Fruit fly (Drosophila melanogaster): Measurements from ENCODE around the gene CG34448.
A peak's percentile ranks its signal among the peaks of the same experiment; 100 is the strongest.

Gene CG34448

DNA sequence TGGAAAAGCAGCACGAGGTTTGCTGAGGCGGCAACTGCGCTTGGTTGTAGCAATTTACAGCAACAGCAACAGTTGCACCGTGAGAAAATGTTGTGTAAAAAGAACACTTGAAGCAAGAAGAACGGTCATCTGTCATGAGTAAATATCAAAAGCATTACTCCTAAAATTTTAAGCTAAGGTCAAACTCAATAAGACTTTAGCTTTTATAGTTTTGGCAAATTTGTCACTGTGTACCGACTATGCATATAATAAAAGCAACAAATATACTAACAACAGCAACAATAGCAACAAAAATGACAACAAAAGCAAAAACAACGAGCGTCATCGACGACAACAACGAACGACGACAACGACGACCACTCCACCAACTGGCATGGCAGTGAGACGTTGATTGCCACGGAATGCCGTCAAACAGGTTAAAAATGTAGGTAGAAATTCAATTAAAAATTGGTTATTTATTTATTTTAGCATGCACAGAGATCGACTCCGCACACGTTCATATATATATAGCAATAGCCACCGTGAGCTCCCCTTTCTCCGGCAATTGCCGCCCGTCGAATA is 15.8 kb upstream of the CG34448 start (continued):
- TF ChIP-seq hbn (GFP tag; IDR thresholded peaks at IDR 0.05; ENCODE audit: partially characterized antibody) (no peak), vvl (GFP tag; IDR thresholded peaks at IDR 0.05) (peak; percentile 92), Antp (GFP tag; optimal IDR thresholded peaks at IDR 0.05) (peak; percentile 89), CG11456 (GFP tag; IDR thresholded peaks at IDR 0.05) (peak; percentile 80), unpg (GFP tag; optimal IDR thresholded peaks at IDR 0.05) (peak; percentile 88), run (tag; optimal IDR thresholded peaks at IDR 0.05) (peak; percentile 63), Bdp1 (GFP tag; optimal IDR thresholded peaks at IDR 0.05) (peak; percentile 52), CG6272 (GFP tag; IDR thresholded peaks at IDR 0.05) (peak; percentile 47; the same call in 1 of the 2 replicates), otp (GFP tag; IDR thresholded peaks at IDR 0.05) (peak; percentile 85), Dfd (GFP tag; optimal IDR thresholded peaks at IDR 0.05) (no peak), HHEX (GFP tag; optimal IDR thresholded peaks at IDR 0.05) (peak; percentile 57), CG3163 (GFP tag; optimal IDR thresholded peaks at IDR 0.05) (peak; percentile 55), CG13775 (GFP tag; optimal IDR thresholded peaks at IDR 0.05) (peak; percentile 41), Sin3A (optimal IDR thresholded peaks at IDR 0.05) (no peak), pho (GFP tag; optimal IDR thresholded peaks at IDR 0.05) (peak; percentile 61), HLH4C (GFP tag; IDR thresholded peaks at IDR 0.05; ENCODE audit: partially characterized antibody) (no peak), phol (tag; optimal IDR thresholded peaks at IDR 0.05) (peak; percentile 82), Xrp1 (GFP tag; IDR thresholded peaks at IDR 0.05) (peak; percentile 79), CG2875 (GFP tag; optimal IDR thresholded peaks at IDR 0.05) (peak; percentile 80), CG10543 (GFP tag; optimal IDR thresholded peaks at IDR 0.05) (peak; percentile 27), CG2678 (tag; optimal IDR thresholded peaks at IDR 0.05) (peak; percentile 81), CG30431 (GFP tag; optimal IDR thresholded peaks at IDR 0.05) (peak; percentile 52), Sry-δ (GFP tag; optimal IDR thresholded peaks at IDR 0.05) (peak; percentile 42), Hr3 (GFP tag; optimal IDR thresholded peaks at IDR 0.05) (peak; percentile 73), CG4282 (GFP tag; optimal IDR thresholded peaks at IDR 0.05) (peak; percentile 22), exex (tag; optimal IDR thresholded peaks at IDR 0.05) (no peak), CG7357 (GFP tag; IDR thresholded peaks at IDR 0.05) (peak; percentile 65; the same call in 1 of the 3 replicates), dysf (GFP tag; IDR thresholded peaks at IDR 0.05) (peak; percentile 90), pan (optimal IDR thresholded peaks at IDR 0.05) (no peak), pan (GFP tag; optimal IDR thresholded peaks at IDR 0.05 in 1 of 2, IDR thresholded peaks at IDR 0.05 in 1 of 2) (peak in 1 of 2 experiments; percentile 87), Adf1 (GFP tag; IDR thresholded peaks at IDR 0.05) (no peak), CG4820 (GFP tag; optimal IDR thresholded peaks at IDR 0.05) (peak; percentile 84), cwo (GFP tag; optimal IDR thresholded peaks at IDR 0.05) (peak; percentile 35), Tbp (GFP tag; optimal IDR thresholded peaks at IDR 0.05) (no peak), slou (GFP tag; optimal IDR thresholded peaks at IDR 0.05) (peak; percentile 45), CG6175 (GFP tag; IDR thresholded peaks at IDR 0.05) (no peak), ab (GFP tag; optimal IDR thresholded peaks at IDR 0.05) (peak; percentile 24), CG2120 (GFP tag; optimal IDR thresholded peaks at IDR 0.05) (peak; percentile 30), trh (GFP tag; optimal IDR thresholded peaks at IDR 0.05) (peak; percentile 40), Hr78 (GFP tag; optimal IDR thresholded peaks at IDR 0.05) (peak in 1 of 2 experiments; percentile 75), lmd (GFP tag; IDR thresholded peaks at IDR 0.05) (peak; percentile 86), CG12071 (GFP tag; optimal IDR thresholded peaks at IDR 0.05) (peak; percentile 69), CG9609 (GFP tag; optimal IDR thresholded peaks at IDR 0.05) (peak; percentile 73), CG17328 (GFP tag; IDR thresholded peaks at IDR 0.05) (peak; percentile 92), CG9215 (GFP tag; IDR thresholded peaks at IDR 0.05) (peak; percentile 44; the same call in 1 of the 2 replicates), dm (GFP tag; optimal IDR thresholded peaks at IDR 0.05) (peak; percentile 74), dan (GFP tag; IDR thresholded peaks at IDR 0.05) (no peak), chn (GFP tag; optimal IDR thresholded peaks at IDR 0.05) (peak; percentile 75), CG33557 (GFP tag; optimal IDR thresholded peaks at IDR 0.05) (no peak), D (optimal IDR thresholded peaks at IDR 0.05) (no peak), D (GFP tag; optimal IDR thresholded peaks at IDR 0.05) (peak; percentile 73), CG12104 (GFP tag; optimal IDR thresholded peaks at IDR 0.05) (peak; percentile 69)
